Fruit fly (Drosophila melanogaster): ENCODE measurements around the gene La.

La gene

DNA sequence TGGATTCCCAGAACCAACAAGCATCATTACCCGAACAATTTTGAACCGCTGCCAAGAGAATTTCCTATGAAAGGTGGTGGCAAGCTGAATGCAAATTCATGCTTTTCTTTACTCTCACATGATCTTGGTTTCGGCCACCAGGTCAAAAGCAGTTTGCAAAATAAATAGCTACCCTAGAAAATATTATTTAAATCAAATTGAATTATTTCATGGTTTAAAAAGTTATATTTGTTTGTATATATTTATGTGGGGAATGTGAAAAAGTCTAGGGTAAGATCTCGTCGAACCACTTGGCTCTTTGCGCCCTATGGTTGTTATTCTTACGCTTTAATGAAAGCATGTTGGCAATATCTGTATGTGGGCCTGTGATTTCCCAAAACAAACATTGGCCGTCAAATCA, 1.9 kb upstream of the La start (continued):
- TF ChIP-seq dimm (GFP tag; IDR thresholded peaks at IDR 0.05) = no peak
- TF ChIP-seq ranshi (GFP tag; IDR thresholded peaks at IDR 0.05) = peak; percentile 41; the same call in 1 of the 2 replicates
- no peak for TF ChIP-seq lola (GFP tag; optimal IDR thresholded peaks at IDR 0.05)
- TF ChIP-seq CG11456 (GFP tag; IDR thresholded peaks at IDR 0.05) = 0 out of 3 replicates have a peak, but pooled peaks have one; percentile 27
- TF ChIP-seq phol (tag; optimal IDR thresholded peaks at IDR 0.05) = no peak
- peak; percentile 7 for TF ChIP-seq CG13424 (tag; optimal IDR thresholded peaks at IDR 0.05)
- no peak for TF ChIP-seq CG6791 (GFP tag; IDR thresholded peaks at IDR 0.05; ENCODE audit: partially characterized antibody)
- no peak for TF ChIP-seq seq (GFP tag; IDR thresholded peaks at IDR 0.05)
- no peak for TF ChIP-seq HHEX (GFP tag; optimal IDR thresholded peaks at IDR 0.05)
- peak; percentile 49 for TF ChIP-seq Drgx (GFP tag; IDR thresholded peaks at IDR 0.05)
- no peak for TF ChIP-seq ewg (GFP tag; optimal IDR thresholded peaks at IDR 0.05)
- no peak; the same call in 1 of the 2 replicates for TF ChIP-seq HLH3B (GFP tag; IDR thresholded peaks at IDR 0.05)
- no peak for TF ChIP-seq CG11093 (GFP tag; IDR thresholded peaks at IDR 0.05)
- 0 out of 2 replicates have a peak, but pooled peaks have one; percentile 11 for TF ChIP-seq stc (GFP tag; IDR thresholded peaks at IDR 0.05)
- TF ChIP-seq zen2 (GFP tag; IDR thresholded peaks at IDR 0.05; ENCODE audit: partially characterized antibody) = no peak
- TF ChIP-seq cas (GFP tag; IDR thresholded peaks at IDR 0.05) = no peak
- TF ChIP-seq CG7839 (tag; optimal IDR thresholded peaks at IDR 0.05) = no peak
- no peak for TF ChIP-seq CG10543 (GFP tag; optimal IDR thresholded peaks at IDR 0.05)
- no peak for TF ChIP-seq GATAe (GFP tag; conservative IDR thresholded peaks at IDR 0.05)
- TF ChIP-seq CG13624 (GFP tag; optimal IDR thresholded peaks at IDR 0.05) = no peak
- no peak for TF ChIP-seq Trl (optimal IDR thresholded peaks at IDR 0.05)
- no peak for TF ChIP-seq Trl (GFP tag; optimal IDR thresholded peaks at IDR 0.05)

DNA sequence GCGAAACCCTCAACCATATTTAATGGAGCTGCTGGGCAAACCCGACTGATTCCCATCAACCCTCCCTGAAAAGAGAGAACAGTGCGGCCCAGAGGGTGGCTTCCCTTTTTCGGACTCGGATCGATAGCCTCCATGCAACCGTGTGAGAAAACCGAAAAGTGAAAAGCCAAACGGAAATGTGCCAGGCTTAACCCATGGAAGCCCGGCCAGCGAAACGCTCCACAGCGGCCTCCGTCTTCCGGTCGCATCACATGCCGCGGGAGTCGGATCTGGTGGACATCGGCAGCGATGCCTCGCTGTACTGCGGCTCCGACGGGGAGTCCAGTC, 7.8 kb downstream of the La start:
- TF ChIP-seq Myb (GFP tag; optimal IDR thresholded peaks at IDR 0.05) (no peak), CG8478 (optimal IDR thresholded peaks at IDR 0.05) (peak; percentile 31), CG12071 (GFP tag; optimal IDR thresholded peaks at IDR 0.05) (no peak), bab2 (GFP tag; optimal IDR thresholded peaks at IDR 0.05) (no peak), onecut (GFP tag; IDR thresholded peaks at IDR 0.05) (peak; percentile 94), sd (tag; optimal IDR thresholded peaks at IDR 0.05) (no peak), ems (GFP tag; optimal IDR thresholded peaks at IDR 0.05) (no peak), CG6854 (GFP tag; optimal IDR thresholded peaks at IDR 0.05) (peak; percentile 4), CG15514 (GFP tag; optimal IDR thresholded peaks at IDR 0.05) (no peak), chm (GFP tag; IDR thresholded peaks at IDR 0.05) (no peak), Abd-B (GFP tag; optimal IDR thresholded peaks at IDR 0.05) (no peak), Med (GFP tag) (no peak), Trl (optimal IDR thresholded peaks at IDR 0.05) (peak in 1 of 2 experiments; percentile 28), Trl (GFP tag; optimal IDR thresholded peaks at IDR 0.05) (no peak), salm (tag; optimal IDR thresholded peaks at IDR 0.05) (no peak), CG17912 (GFP tag; optimal IDR thresholded peaks at IDR 0.05) (no peak), ap (GFP tag; IDR thresholded peaks at IDR 0.05) (no peak), slbo (GFP tag; IDR thresholded peaks at IDR 0.05) (no peak), Sry-β (GFP tag; optimal IDR thresholded peaks at IDR 0.05) (no peak), CG2116 (GFP tag; optimal IDR thresholded peaks at IDR 0.05) (peak; percentile 53), CG18262 (tag; optimal IDR thresholded peaks at IDR 0.05) (no peak), CG2678 (tag; optimal IDR thresholded peaks at IDR 0.05) (no peak)

Data from whole organism, embryonic.